Worm (Caenorhabditis elegans) whole organism, L1 larva: ENCODE results near the gene vab-8.
A peak's percentile ranks its signal among the peaks of the same experiment; 100 is the strongest.

Experiments
- C04F5.9 ChIP-seq: sonication (generic microtip); optimal IDR thresholded peaks from 2 replicates; lab custom pipeline; 2016; ENCODE audit warnings: missing genetic modification characterization, missing compliant biosample characterization
- C16A3.4 ChIP-seq: fragments of 150-350 bp; optimal IDR thresholded peaks from 2 replicates; lab custom pipeline; 2014; ENCODE audit warnings: missing biosample characterization, missing genetic modification characterization
- C34B4.2 ChIP-seq: sonication (generic microtip); optimal IDR thresholded peaks from 2 replicates; lab custom pipeline; 2017; ENCODE audit warnings: mild to moderate bottlenecking, missing genetic modification characterization, missing compliant biosample characterization
- aha-1 ChIP-seq: fragments of 150-350 bp; optimal IDR thresholded peaks from 2 replicates; lab custom pipeline; 2014; ENCODE audit warnings: missing biosample characterization, missing genetic modification characterization
- blmp-1 ChIP-seq: fragments of 150-350 bp; optimal IDR thresholded peaks from 2 replicates; lab custom pipeline; 2014; ENCODE audit warnings: missing biosample characterization, missing genetic modification characterization
- ces-1 ChIP-seq: fragments of 150-350 bp; optimal IDR thresholded peaks from 2 replicates; lab custom pipeline; 2014; ENCODE audit warnings: missing biosample characterization, missing genetic modification reagents, missing genetic modification characterization
- dpl-1 ChIP-seq, 3 experiments: fragments of 150-350 bp in 2 of 3; sonication (generic microtip) in 1 of 3; optimal IDR thresholded peaks; 2 replicates each; lab custom pipeline; 2014 to 2017; ENCODE audit warnings: missing biosample characterization in 3 of 3, missing genetic modification characterization in 3 of 3, missing genetic modification reagents in 3 of 3
- dsc-1 ChIP-seq: sonication (generic microtip); optimal IDR thresholded peaks from 2 replicates; lab custom pipeline; 2016; ENCODE audit warnings: mild to moderate bottlenecking, missing genetic modification characterization, missing compliant biosample characterization
- efl-1 ChIP-seq, 4 experiments: fragments of 150-350 bp; optimal IDR thresholded peaks in 3 of 4; peaks in 1 of 4; 1 replicate in 1 of 4; 2 replicates in 3 of 4; lab custom pipeline; 2014; ENCODE audit warnings: missing biosample characterization in 2 of 4, missing genetic modification characterization in 2 of 4, missing genetic modification reagents in 2 of 4
- efl-3 ChIP-seq: fragments of 200-800 bp; sonication (Bioruptor generic); optimal IDR thresholded peaks from 2 replicates; lab custom pipeline; 2018; ENCODE audit warnings: mild to moderate bottlenecking, missing genetic modification characterization, missing compliant biosample characterization
- elt-3 ChIP-seq, 6 experiments: fragments of 150-350 bp in 1 of 6; sonication (generic microtip); optimal IDR thresholded peaks; 2 replicates each; lab custom pipeline; 2017 to 2018; ENCODE audit warnings: missing biosample characterization in 6 of 6, missing genetic modification characterization in 6 of 6, inconsistent platforms in 1 of 6
- fkh-10 ChIP-seq: sonication (generic microtip); optimal IDR thresholded peaks from 2 replicates; lab custom pipeline; 2017; ENCODE audit warnings: missing biosample characterization, missing genetic modification reagents, missing genetic modification characterization
- hlh-17 ChIP-seq: fragments of 200-800 bp; sonication (Bioruptor generic); optimal IDR thresholded peaks from 2 replicates; lab custom pipeline; 2018; ENCODE audit warnings: missing genetic modification characterization, mild to moderate bottlenecking, missing compliant biosample characterization, moderate library complexity, borderline replicate concordance
- lin-14 ChIP-seq: fragments of 200-800 bp; sonication (Bioruptor generic); optimal IDR thresholded peaks from 2 replicates; lab custom pipeline; 2018; ENCODE audit warnings: mild to moderate bottlenecking, missing genetic modification characterization, moderate library complexity, missing compliant biosample characterization
- lin-39 ChIP-seq: fragments of 150-350 bp; optimal IDR thresholded peaks from 2 replicates; lab custom pipeline; 2014; ENCODE audit warnings: missing biosample characterization, missing genetic modification reagents, missing genetic modification characterization
- lir-3 ChIP-seq: sonication (generic microtip); optimal IDR thresholded peaks from 2 replicates; lab custom pipeline; 2016; ENCODE audit warnings: mild to moderate bottlenecking, missing genetic modification characterization, moderate library complexity, missing compliant biosample characterization; ENCODE audit not compliant: poor library complexity
- lsy-2 ChIP-seq, 2 experiments: fragments of 150-350 bp; optimal IDR thresholded peaks; 2 replicates each; lab custom pipeline; 2014; ENCODE audit warnings: missing biosample characterization in 2 of 2, missing genetic modification characterization in 2 of 2
- mdl-1 ChIP-seq, 2 experiments: fragments of 150-350 bp; optimal IDR thresholded peaks; 2 replicates each; lab custom pipeline; 2014 to 2017; ENCODE audit warnings: missing biosample characterization in 2 of 2, missing genetic modification characterization in 2 of 2, inconsistent platforms in 1 of 2
- mep-1 ChIP-seq: fragments of 150-350 bp; optimal IDR thresholded peaks from 2 replicates; lab custom pipeline; 2014; ENCODE audit warnings: missing biosample characterization, missing genetic modification characterization
- nhr-12 ChIP-seq: sonication (generic microtip); optimal IDR thresholded peaks from 2 replicates; lab custom pipeline; 2017; ENCODE audit warnings: missing biosample characterization, missing genetic modification characterization
- nhr-19 ChIP-seq: fragments of 200-800 bp; sonication (Bioruptor generic); conservative IDR thresholded peaks from 2 replicates; pipeline ENCODE4 v1.3.6; 2022; ENCODE audit warnings: missing genetic modification characterization, missing compliant biosample characterization
- nhr-20 ChIP-seq: sonication (generic microtip); optimal IDR thresholded peaks from 2 replicates; lab custom pipeline; 2016; ENCODE audit warnings: mild to moderate bottlenecking, missing genetic modification characterization, missing compliant biosample characterization
- nhr-237 ChIP-seq: fragments of 150-350 bp; optimal IDR thresholded peaks from 2 replicates; lab custom pipeline; 2014; ENCODE audit warnings: missing biosample characterization, missing genetic modification characterization
- nhr-71 ChIP-seq: sonication (generic microtip); optimal IDR thresholded peaks from 2 replicates; lab custom pipeline; 2016; ENCODE audit warnings: mild to moderate bottlenecking, missing genetic modification characterization, moderate library complexity, missing compliant biosample characterization
- nhr-76 ChIP-seq: sonication (generic microtip); optimal IDR thresholded peaks from 2 replicates; lab custom pipeline; 2017; ENCODE audit warnings: missing biosample characterization, missing genetic modification characterization
- nhr-77 ChIP-seq: fragments of 150-350 bp; optimal IDR thresholded peaks from 2 replicates; lab custom pipeline; 2014; ENCODE audit warnings: missing biosample characterization, missing genetic modification characterization
- nhr-90 ChIP-seq: sonication (generic microtip); optimal IDR thresholded peaks from 2 replicates; lab custom pipeline; 2016; ENCODE audit warnings: mild to moderate bottlenecking, missing genetic modification characterization, missing compliant biosample characterization; ENCODE audit not compliant: poor library complexity
- pag-3 ChIP-seq: sonication (generic microtip); optimal IDR thresholded peaks from 2 replicates; lab custom pipeline; 2017; ENCODE audit warnings: missing genetic modification characterization, mild to moderate bottlenecking, missing compliant biosample characterization, antibody characterized with exemption, borderline replicate concordance; ENCODE audit not compliant: insufficient read depth
- pax-3 ChIP-seq: fragments of 200-800 bp; sonication (Bioruptor generic); optimal IDR thresholded peaks from 2 replicates; lab custom pipeline; 2018; ENCODE audit warnings: mild to moderate bottlenecking, missing genetic modification characterization, moderate library complexity, missing compliant biosample characterization
- pqm-1 ChIP-seq: sonication (generic microtip); optimal IDR thresholded peaks from 3 replicates; lab custom pipeline; 2017; ENCODE audit warnings: missing biosample characterization, missing genetic modification characterization
- rnt-1 ChIP-seq: sonication (generic microtip); optimal IDR thresholded peaks from 2 replicates; lab custom pipeline; 2016; ENCODE audit warnings: mild to moderate bottlenecking, missing genetic modification characterization, moderate library complexity, missing compliant biosample characterization
- snpc-4 ChIP-seq: fragments of 150-350 bp; optimal IDR thresholded peaks from 2 replicates; lab custom pipeline; 2014; ENCODE audit warnings: missing biosample characterization, missing genetic modification characterization
- snu-23 ChIP-seq: sonication (generic microtip); optimal IDR thresholded peaks from 2 replicates; lab custom pipeline; 2016; ENCODE audit warnings: missing genetic modification characterization, missing compliant biosample characterization
- sptf-1 ChIP-seq: fragments of 150-350 bp; optimal IDR thresholded peaks from 2 replicates; lab custom pipeline; 2014; ENCODE audit warnings: missing biosample characterization, missing genetic modification characterization
- tbx-2 ChIP-seq: sonication (generic microtip); optimal IDR thresholded peaks from 2 replicates; lab custom pipeline; 2016; ENCODE audit warnings: missing genetic modification characterization, missing compliant biosample characterization
- unc-130 ChIP-seq: fragments of 150-350 bp; optimal IDR thresholded peaks from 2 replicates; lab custom pipeline; 2017; ENCODE audit warnings: missing biosample characterization, missing genetic modification characterization, inconsistent platforms
- unc-62 ChIP-seq: fragments of 150-350 bp; optimal IDR thresholded peaks from 2 replicates; lab custom pipeline; 2014; ENCODE audit warnings: missing biosample characterization, missing genetic modification reagents, missing genetic modification characterization
- zag-1 ChIP-seq: fragments of 150-350 bp; optimal IDR thresholded peaks from 2 replicates; lab custom pipeline; 2014; ENCODE audit warnings: missing biosample characterization, missing genetic modification characterization
- ztf-11 ChIP-seq, 2 experiments: sonication (generic microtip); optimal IDR thresholded peaks; 2 replicates each; lab custom pipeline; 2016 to 2017; ENCODE audit warnings: missing genetic modification characterization in 2 of 2, missing biosample characterization in 1 of 2, missing compliant biosample characterization in 1 of 2

The vab-8 gene

DNA sequence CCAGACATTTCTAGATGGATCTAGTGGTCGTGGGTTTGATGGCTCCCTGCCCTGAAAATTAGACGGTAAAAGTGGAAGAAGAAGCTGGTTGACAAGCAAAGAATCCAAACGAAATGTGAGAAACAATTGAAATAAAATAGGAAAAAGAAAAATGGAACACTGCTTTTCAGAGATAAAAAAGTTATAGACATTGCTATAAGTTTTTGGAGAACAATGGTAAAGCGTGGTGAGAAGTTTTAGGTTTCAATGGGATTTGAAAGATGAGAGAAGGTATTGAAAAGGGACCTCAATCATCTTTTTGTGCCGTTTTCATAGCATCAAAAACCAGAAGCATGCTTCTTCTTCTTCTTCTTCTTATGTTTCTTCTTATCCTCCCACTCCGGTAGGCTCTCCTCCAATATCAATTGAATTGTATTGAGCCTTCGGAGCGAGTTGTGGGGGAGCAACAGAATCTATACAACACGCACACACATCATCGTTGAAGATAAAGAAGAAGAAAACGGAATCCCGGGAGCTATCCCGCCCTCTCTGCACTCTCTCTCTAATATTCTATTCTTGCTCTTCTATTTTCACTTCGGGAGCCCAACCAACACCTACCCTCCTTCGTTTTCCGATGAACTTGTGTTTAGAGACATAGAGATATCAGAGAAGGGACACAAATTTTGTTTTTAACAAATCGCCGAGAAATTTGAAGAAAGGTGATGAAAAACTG is 21.3 kb downstream of the vab-8 start, which contains the start of gene myo-3:
Gene myo-3 (minus strand): TSS at position 51 of the 712 bp plus-strand sequence.
- TF ChIP-seq ces-1 (GFP tag; lab: Kevin White, UChicago) = no peak
- peak; percentile 79 for TF ChIP-seq lin-14 (GFP tag; lab: Kevin White, UChicago)
- TF ChIP-seq ztf-11 (tag; optimal IDR thresholded peaks at IDR 0.05; lab: Kevin White, UChicago) = no peak
- peak in 1 of 2 experiments; percentile 27 for TF ChIP-seq lsy-2 (tag; optimal IDR thresholded peaks at IDR 0.05; lab: Kevin White, UChicago)
- no peak for TF ChIP-seq snpc-4
- TF ChIP-seq efl-3 = no peak
- TF ChIP-seq pag-3 = no peak
- TF ChIP-seq tbx-2 = no peak
- peak; percentile 23 for TF ChIP-seq dsc-1 (tag; lab: Kevin White, UChicago)
- no peak for TF ChIP-seq nhr-77
- no peak for TF ChIP-seq nhr-76 (tag; lab: Kevin White, UChicago)
- TF ChIP-seq efl-1 (optimal IDR thresholded peaks at IDR 0.05; lab: Kevin White, UChicago) = no peak
- peak in 1 of 2 experiments; percentile 31 for TF ChIP-seq efl-1 (GFP tag; optimal IDR thresholded peaks at IDR 0.05 in 1 of 2; lab: Kevin White, UChicago)
- peak; percentile 61 for TF ChIP-seq rnt-1 (tag; lab: Kevin White, UChicago)
- TF ChIP-seq unc-62 (GFP tag; lab: Kevin White, UChicago) = no peak
- TF ChIP-seq nhr-19 (GFP tag; lab: Robert Waterston, UW) = peak; percentile 26
- no peak for TF ChIP-seq elt-3 (tag; optimal IDR thresholded peaks at IDR 0.05; lab: Kevin White, UChicago)
- TF ChIP-seq lir-3 (tag; lab: Kevin White, UChicago) = no peak
- TF ChIP-seq nhr-90 (tag; lab: Kevin White, UChicago) = no peak
- TF ChIP-seq snu-23 (GFP tag; lab: Kevin White, UChicago) = peak; percentile 19
- peak; percentile 8 for TF ChIP-seq nhr-20
- TF ChIP-seq nhr-71 (tag; lab: Kevin White, UChicago) = peak; percentile 68
- TF ChIP-seq hlh-17 = no peak
- no peak for TF ChIP-seq nhr-237 (tag; lab: Kevin White, UChicago)
- TF ChIP-seq unc-130 = peak; percentile 13
- TF ChIP-seq fkh-10 (GFP tag; lab: Kevin White, UChicago) = no peak
- TF ChIP-seq mdl-1 (tag; optimal IDR thresholded peaks at IDR 0.05; lab: Kevin White, UChicago) = no peak
- TF ChIP-seq mep-1 (tag; lab: Kevin White, UChicago) = no peak
- TF ChIP-seq pax-3 (tag; lab: Kevin White, UChicago) = no peak

DNA sequence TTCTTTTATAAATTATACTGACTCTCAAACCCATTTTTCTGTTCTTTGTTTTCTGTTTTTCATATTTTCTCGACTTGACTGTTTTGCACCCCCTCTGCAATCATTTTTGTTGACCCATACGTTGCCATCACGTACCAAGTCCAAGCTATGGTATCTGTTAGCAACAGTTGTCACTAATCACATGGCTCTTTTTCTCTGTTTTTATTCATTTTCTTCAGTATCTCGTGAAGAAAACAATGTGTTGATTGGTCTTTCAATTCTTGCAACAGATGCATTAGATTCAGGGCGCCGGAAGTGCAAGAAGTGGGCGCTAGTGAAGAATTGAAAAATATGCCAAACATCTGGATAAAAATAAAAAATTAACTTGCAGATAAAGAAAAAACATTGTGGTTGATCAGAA is 22.4 kb downstream of the vab-8 start:
- peak; percentile 32 to 60 for TF ChIP-seq lsy-2 (tag; optimal IDR thresholded peaks at IDR 0.05; lab: Kevin White, UChicago)
- TF ChIP-seq blmp-1 (tag; lab: Kevin White, UChicago) = no peak
- TF ChIP-seq nhr-71 (tag; lab: Kevin White, UChicago) = peak; percentile 71
- no peak for TF ChIP-seq zag-1 (tag; lab: Kevin White, UChicago)
- peak; percentile 75 for TF ChIP-seq rnt-1 (tag; lab: Kevin White, UChicago)
- TF ChIP-seq nhr-12 (tag; lab: Kevin White, UChicago) = no peak
- no peak for TF ChIP-seq C04F5.9
- no peak for TF ChIP-seq pax-3 (tag; lab: Kevin White, UChicago)
- peak; percentile 85 for TF ChIP-seq lin-39 (tag; lab: Kevin White, UChicago)
- TF ChIP-seq dpl-1 (GFP tag; optimal IDR thresholded peaks at IDR 0.05; lab: Kevin White, UChicago) = no peak
- peak; percentile 48 for TF ChIP-seq nhr-19 (GFP tag; lab: Robert Waterston, UW)
- peak; percentile 78 for TF ChIP-seq lin-14 (GFP tag; lab: Kevin White, UChicago)
- TF ChIP-seq pqm-1 (tag; lab: Kevin White, UChicago) = no peak
- TF ChIP-seq sptf-1 = no peak
- TF ChIP-seq C16A3.4 (tag; lab: Kevin White, UChicago) = no peak
- TF ChIP-seq snu-23 (GFP tag; lab: Kevin White, UChicago) = peak; percentile 38
- TF ChIP-seq C34B4.2 (tag; lab: Kevin White, UChicago) = no peak
- no peak for TF ChIP-seq aha-1 (tag; lab: Kevin White, UChicago)
- TF ChIP-seq dsc-1 (tag; lab: Kevin White, UChicago) = peak; percentile 33
- no peak for TF ChIP-seq efl-3
- no peak for TF ChIP-seq hlh-17
- no peak for TF ChIP-seq fkh-10 (GFP tag; lab: Kevin White, UChicago)
- TF ChIP-seq mdl-1 (tag; optimal IDR thresholded peaks at IDR 0.05; lab: Kevin White, UChicago) = peak in 1 of 2 experiments; percentile 14
- peak; percentile 66 for TF ChIP-seq pag-3
